Fruit fly (Drosophila melanogaster): Measurements from ENCODE around the gene Elo68beta.

- no peak for TF ChIP-seq CG10348 (GFP tag; IDR thresholded peaks at IDR 0.05)
- TF ChIP-seq Pif1B (GFP tag; optimal IDR thresholded peaks at IDR 0.05): no peak
- TF ChIP-seq CG13204 (GFP tag; optimal IDR thresholded peaks at IDR 0.05): no peak
- no peak for TF ChIP-seq CG4496 (GFP tag; IDR thresholded peaks at IDR 0.05)
- TF ChIP-seq CG8301 (tag; optimal IDR thresholded peaks at IDR 0.05): no peak
- peak; percentile 65; the same call in 2 of the 3 replicates for TF ChIP-seq fd96Ca (GFP tag; IDR thresholded peaks at IDR 0.05)
- no peak for TF ChIP-seq D1 (tag; optimal IDR thresholded peaks at IDR 0.05)
Observed at dm6 chr3L:11138862-11139261, 37.4 kb upstream of the Elo68beta start.
